Worm (Caenorhabditis elegans) whole organism, mixed stage, embryonic: Measurements from ENCODE around the gene znf-622.

Source experiments
- ceh-83 ChIP-seq: fragments of 200-800 bp; sonication (Bioruptor generic); optimal IDR thresholded peaks from 2 replicates; lab custom pipeline; 2018; ENCODE audit warnings: mild to moderate bottlenecking, missing genetic modification characterization, missing compliant biosample characterization
- ces-1 ChIP-seq: fragments of 150-350 bp; optimal IDR thresholded peaks from 2 replicates; lab custom pipeline; 2014; ENCODE audit warnings: missing biosample characterization, missing genetic modification reagents, missing genetic modification characterization
- lin-13 ChIP-seq: fragments of 150-350 bp; optimal IDR thresholded peaks from 2 replicates; lab custom pipeline; 2014; ENCODE audit warnings: missing biosample characterization, missing genetic modification characterization
- nhr-12 ChIP-seq: fragments of 150-350 bp; optimal IDR thresholded peaks from 2 replicates; lab custom pipeline; 2014; ENCODE audit warnings: missing biosample characterization, missing genetic modification characterization
- nhr-2 ChIP-seq: fragments of 150-350 bp; optimal IDR thresholded peaks from 2 replicates; lab custom pipeline; 2014; ENCODE audit warnings: missing biosample characterization, missing genetic modification characterization
- nhr-28 ChIP-seq: fragments of 150-350 bp; optimal IDR thresholded peaks from 2 replicates; lab custom pipeline; 2014; ENCODE audit warnings: missing biosample characterization, missing genetic modification characterization
- pha-4 ChIP-seq: fragments of 150-350 bp; optimal IDR thresholded peaks from 2 replicates; lab custom pipeline; 2018; ENCODE audit warnings: missing biosample characterization, missing genetic modification reagents, missing genetic modification characterization
- snpc-4 ChIP-seq: fragments of 150-350 bp; optimal IDR thresholded peaks from 2 replicates; lab custom pipeline; 2014; ENCODE audit warnings: missing biosample characterization, missing genetic modification characterization
- sptf-1 ChIP-seq: sonication (generic microtip); optimal IDR thresholded peaks from 2 replicates; lab custom pipeline; 2017; ENCODE audit warnings: mild to moderate bottlenecking, missing genetic modification characterization, moderate library complexity, missing compliant biosample characterization
- unc-39 ChIP-seq: fragments of 150-350 bp; optimal IDR thresholded peaks from 2 replicates; lab custom pipeline; 2014; ENCODE audit warnings: missing biosample characterization, missing genetic modification characterization
- unc-62 ChIP-seq: fragments of 150-350 bp; optimal IDR thresholded peaks from 2 replicates; lab custom pipeline; 2014; ENCODE audit warnings: missing biosample characterization, missing genetic modification reagents, missing genetic modification characterization
- ztf-11 ChIP-seq: fragments of 150-350 bp; optimal IDR thresholded peaks from 2 replicates; lab custom pipeline; 2014; ENCODE audit warnings: missing biosample characterization, missing genetic modification characterization

- TF ChIP-seq nhr-2 (tag; lab: Kevin White, UChicago) (no peak), ztf-11 (tag; lab: Kevin White, UChicago) (no peak), unc-62 (peak; percentile 88), nhr-28 (no peak), pha-4 (tag; lab: Kevin White, UChicago) (no peak), unc-39 (tag; lab: Kevin White, UChicago) (no peak), lin-13 (tag; lab: Kevin White, UChicago) (no peak), nhr-12 (tag; lab: Kevin White, UChicago) (no peak), ceh-83 (GFP tag; lab: Kevin White, UChicago) (no peak), snpc-4 (tag; lab: Kevin White, UChicago) (no peak), ces-1 (GFP tag; lab: Kevin White, UChicago) (no peak), sptf-1 (tag; lab: Kevin White, UChicago) (no peak)
Observed at ce11 chrIII:6405121-6405520, 23.7 kb downstream of the znf-622 start.
